Worm (Caenorhabditis elegans) whole organism, L1 larva: Measurements from ENCODE around the gene tat-6.
"Not testable (repeated sequence)": the region's sequence is repeated elsewhere in the genome, so short reads cannot be mapped to it uniquely, and the experiment has no call there.

Experiments
- C04F5.9 ChIP-seq: sonication (generic microtip); optimal IDR thresholded peaks from 2 replicates; lab custom pipeline; 2016; ENCODE audit warnings: missing genetic modification characterization, missing compliant biosample characterization
- C16A3.4 ChIP-seq: fragments of 150-350 bp; optimal IDR thresholded peaks from 2 replicates; lab custom pipeline; 2014; ENCODE audit warnings: missing biosample characterization, missing genetic modification characterization
- C34B4.2 ChIP-seq: sonication (generic microtip); optimal IDR thresholded peaks from 2 replicates; lab custom pipeline; 2017; ENCODE audit warnings: mild to moderate bottlenecking, missing genetic modification characterization, missing compliant biosample characterization
- aha-1 ChIP-seq: fragments of 150-350 bp; optimal IDR thresholded peaks from 2 replicates; lab custom pipeline; 2014; ENCODE audit warnings: missing biosample characterization, missing genetic modification characterization
- ama-1 ChIP-seq: fragments of 150-350 bp; optimal IDR thresholded peaks from 2 replicates; lab custom pipeline; 2014
- blmp-1 ChIP-seq: fragments of 150-350 bp; optimal IDR thresholded peaks from 2 replicates; lab custom pipeline; 2014; ENCODE audit warnings: missing biosample characterization, missing genetic modification characterization
- ceh-63 ChIP-seq: fragments of 200-800 bp; sonication (Bioruptor generic); optimal IDR thresholded peaks from 2 replicates; lab custom pipeline; 2018; ENCODE audit warnings: mild to moderate bottlenecking, missing genetic modification characterization, missing compliant biosample characterization
- ceh-82 ChIP-seq, 3 experiments: fragments of 150-350 bp in 1 of 3; sonication (generic microtip) in 2 of 3; optimal IDR thresholded peaks; 2 replicates each; lab custom pipeline; 2014 to 2017; ENCODE audit warnings: missing biosample characterization in 3 of 3, missing genetic modification characterization in 3 of 3
- ces-1 ChIP-seq: fragments of 150-350 bp; optimal IDR thresholded peaks from 2 replicates; lab custom pipeline; 2014; ENCODE audit warnings: missing biosample characterization, missing genetic modification reagents, missing genetic modification characterization
- dpl-1 ChIP-seq, 3 experiments: fragments of 150-350 bp in 2 of 3; sonication (generic microtip) in 1 of 3; optimal IDR thresholded peaks; 2 replicates each; lab custom pipeline; 2014 to 2017; ENCODE audit warnings: missing biosample characterization in 3 of 3, missing genetic modification characterization in 3 of 3, missing genetic modification reagents in 3 of 3
- efl-1 ChIP-seq, 4 experiments: fragments of 150-350 bp; optimal IDR thresholded peaks in 3 of 4; peaks in 1 of 4; 1 replicate in 1 of 4; 2 replicates in 3 of 4; lab custom pipeline; 2014; ENCODE audit warnings: missing biosample characterization in 2 of 4, missing genetic modification characterization in 2 of 4, missing genetic modification reagents in 2 of 4
- efl-3 ChIP-seq: fragments of 200-800 bp; sonication (Bioruptor generic); optimal IDR thresholded peaks from 2 replicates; lab custom pipeline; 2018; ENCODE audit warnings: mild to moderate bottlenecking, missing genetic modification characterization, missing compliant biosample characterization
- egl-13 ChIP-seq: sonication (generic microtip); optimal IDR thresholded peaks from 2 replicates; lab custom pipeline; 2016; ENCODE audit warnings: missing genotype, missing genetic modification reagents, missing genetic modification characterization, missing compliant biosample characterization
- elt-3 ChIP-seq, 6 experiments: fragments of 150-350 bp in 1 of 6; sonication (generic microtip); optimal IDR thresholded peaks; 2 replicates each; lab custom pipeline; 2017 to 2018; ENCODE audit warnings: missing biosample characterization in 6 of 6, missing genetic modification characterization in 6 of 6, inconsistent platforms in 1 of 6
- ets-5 ChIP-seq: fragments of 200-800 bp; sonication (Bioruptor generic); IDR thresholded peaks from 2 replicates; pipeline ENCODE4 v1.3.6; 2022; ENCODE audit warnings: missing genetic modification characterization, missing compliant biosample characterization
- fkh-4 ChIP-seq: sonication (generic microtip); optimal IDR thresholded peaks from 2 replicates; lab custom pipeline; 2016; ENCODE audit warnings: missing compliant biosample characterization, missing genetic modification characterization, borderline replicate concordance
- fkh-8 ChIP-seq: sonication (generic microtip); optimal IDR thresholded peaks from 2 replicates; lab custom pipeline; 2016; ENCODE audit warnings: mild to moderate bottlenecking, missing genetic modification characterization, missing compliant biosample characterization
- fos-1 ChIP-seq: fragments of 150-350 bp; optimal IDR thresholded peaks from 2 replicates; lab custom pipeline; 2014; ENCODE audit warnings: missing biosample characterization, missing genetic modification characterization
- grh-1 ChIP-seq: fragments of 200-800 bp; sonication (Bioruptor generic); IDR thresholded peaks from 2 replicates; pipeline ENCODE4 v1.3.6; 2022; ENCODE audit warnings: missing genetic modification reagents, missing genetic modification characterization, missing compliant biosample characterization
- hlh-4 ChIP-seq: sonication (generic microtip); optimal IDR thresholded peaks from 2 replicates; lab custom pipeline; 2016; ENCODE audit warnings: mild to moderate bottlenecking, missing genetic modification characterization, missing compliant biosample characterization
- jun-1 ChIP-seq: fragments of 150-350 bp; optimal IDR thresholded peaks from 2 replicates; lab custom pipeline; 2014; ENCODE audit warnings: missing biosample characterization, missing genetic modification reagents, missing genetic modification characterization
- lin-14 ChIP-seq: fragments of 200-800 bp; sonication (Bioruptor generic); optimal IDR thresholded peaks from 2 replicates; lab custom pipeline; 2018; ENCODE audit warnings: mild to moderate bottlenecking, missing genetic modification characterization, moderate library complexity, missing compliant biosample characterization
- lin-35 ChIP-seq, 2 experiments: fragments of 150-350 bp; optimal IDR thresholded peaks; 2 replicates each; lab custom pipeline; 2014; ENCODE audit warnings: missing biosample characterization in 2 of 2, missing genetic modification characterization in 2 of 2, missing genetic modification reagents in 2 of 2
- mab-9 ChIP-seq: fragments of 200-800 bp; sonication (Bioruptor generic); IDR thresholded peaks from 2 replicates; pipeline ENCODE4 v1.3.6; 2022; ENCODE audit warnings: missing genetic modification reagents, missing genetic modification characterization, missing compliant biosample characterization
- mep-1 ChIP-seq: fragments of 150-350 bp; optimal IDR thresholded peaks from 2 replicates; lab custom pipeline; 2014; ENCODE audit warnings: missing biosample characterization, missing genetic modification characterization
- nhr-19 ChIP-seq: fragments of 200-800 bp; sonication (Bioruptor generic); conservative IDR thresholded peaks from 2 replicates; pipeline ENCODE4 v1.3.6; 2022; ENCODE audit warnings: missing genetic modification characterization, missing compliant biosample characterization
- nhr-20 ChIP-seq: sonication (generic microtip); optimal IDR thresholded peaks from 2 replicates; lab custom pipeline; 2016; ENCODE audit warnings: mild to moderate bottlenecking, missing genetic modification characterization, missing compliant biosample characterization
- nhr-71 ChIP-seq: sonication (generic microtip); optimal IDR thresholded peaks from 2 replicates; lab custom pipeline; 2016; ENCODE audit warnings: mild to moderate bottlenecking, missing genetic modification characterization, moderate library complexity, missing compliant biosample characterization
- nhr-77 ChIP-seq: fragments of 150-350 bp; optimal IDR thresholded peaks from 2 replicates; lab custom pipeline; 2014; ENCODE audit warnings: missing biosample characterization, missing genetic modification characterization
- nhr-85 ChIP-seq: sonication (generic microtip); peaks from one replicate; lab custom pipeline; 2016; ENCODE audit warnings: missing genetic modification characterization, inconsistent platforms, missing compliant biosample characterization
- skn-1 ChIP-seq: fragments of 150-350 bp; optimal IDR thresholded peaks from 2 replicates; lab custom pipeline; 2014; ENCODE audit warnings: missing biosample characterization, missing genetic modification characterization
- sptf-1 ChIP-seq: fragments of 150-350 bp; optimal IDR thresholded peaks from 2 replicates; lab custom pipeline; 2014; ENCODE audit warnings: missing biosample characterization, missing genetic modification characterization
- tbx-2 ChIP-seq: sonication (generic microtip); optimal IDR thresholded peaks from 2 replicates; lab custom pipeline; 2016; ENCODE audit warnings: missing genetic modification characterization, missing compliant biosample characterization
- tlp-1 ChIP-seq: fragments of 150-350 bp; optimal IDR thresholded peaks from 2 replicates; lab custom pipeline; 2014; ENCODE audit warnings: missing biosample characterization, missing genetic modification characterization
- unc-30 ChIP-seq: sonication (generic microtip); optimal IDR thresholded peaks from 2 replicates; lab custom pipeline; 2017; ENCODE audit warnings: missing biosample characterization, missing genetic modification characterization
- unc-86 ChIP-seq: sonication (generic microtip); optimal IDR thresholded peaks from 2 replicates; lab custom pipeline; 2016; ENCODE audit warnings: missing genetic modification characterization, missing compliant biosample characterization
- unc-98 ChIP-seq: fragments of 200-800 bp; sonication (Bioruptor generic); IDR thresholded peaks from 2 replicates; pipeline ENCODE4 v1.3.6; 2022; ENCODE audit warnings: missing genetic modification characterization, missing compliant biosample characterization
- ztf-11 ChIP-seq, 2 experiments: sonication (generic microtip); optimal IDR thresholded peaks; 2 replicates each; lab custom pipeline; 2016 to 2017; ENCODE audit warnings: missing genetic modification characterization in 2 of 2, missing biosample characterization in 1 of 2, missing compliant biosample characterization in 1 of 2

Gene tat-6

DNA sequence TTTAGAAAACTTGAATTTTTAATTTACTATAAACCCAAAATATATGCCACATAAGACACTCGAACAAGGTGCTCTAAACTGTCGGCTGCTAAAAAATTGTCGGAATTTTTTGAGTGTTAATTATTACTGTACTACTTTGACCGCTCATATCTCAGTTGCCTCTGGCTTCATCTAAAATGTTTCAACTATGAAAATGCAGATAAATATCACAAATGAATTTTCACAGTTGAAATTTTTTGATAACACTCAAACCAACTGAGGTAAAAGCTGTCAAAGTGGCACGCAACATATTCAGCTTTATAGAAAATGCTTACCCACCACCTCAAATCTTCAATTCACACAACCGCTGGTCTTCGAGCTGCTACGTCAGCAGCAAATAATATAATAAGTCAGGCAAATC is 40.1 kb upstream of the tat-6 start, which contains the start of gene acs-21:
Gene acs-21, plus strand, starts transcription at position 301 of the 400 bp plus-strand sequence.
- TF ChIP-seq unc-30 (no peak), ztf-11 (tag; optimal IDR thresholded peaks at IDR 0.05; lab: Kevin White, UChicago) (no peak), ceh-63 (GFP tag; lab: Kevin White, UChicago) (no peak), skn-1 (no peak), egl-13 (tag; lab: Kevin White, UChicago) (no peak), ama-1 (lab: Kevin White, UChicago) (no peak), C04F5.9 (tag; lab: Kevin White, UChicago) (no peak), grh-1 (GFP tag; lab: Robert Waterston, UW) (no peak), unc-98 (no peak), efl-3 (no peak), aha-1 (tag; lab: Kevin White, UChicago) (no peak), mab-9 (no peak), C34B4.2 (tag; lab: Kevin White, UChicago) (no peak)

DNA sequence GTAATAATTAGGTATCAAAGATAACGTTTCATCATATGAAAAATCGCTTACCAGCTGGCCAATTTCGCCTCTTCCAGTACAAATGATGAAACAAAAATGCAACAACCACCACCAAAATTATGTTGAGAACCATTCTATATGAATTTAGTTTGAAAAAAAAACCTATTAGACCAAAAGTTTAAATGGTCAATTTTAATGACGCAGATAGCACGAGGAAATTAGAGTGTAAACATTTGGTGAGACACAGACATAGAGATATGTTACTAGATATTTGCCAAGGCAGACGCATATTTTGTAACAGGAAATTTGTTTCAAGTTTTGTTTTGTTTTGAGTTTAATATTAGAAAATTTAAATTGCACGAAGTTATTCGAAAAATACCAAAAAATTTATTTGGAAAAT is 34.6 kb upstream of the tat-6 start, which contains the start of gene cyp-33C9:
Gene cyp-33C9, minus strand, starts transcription at position 211 of the 400 bp plus-strand sequence.
- TF ChIP-seq tlp-1 (tag; lab: Kevin White, UChicago) = no peak
- no peak for TF ChIP-seq C04F5.9 (tag; lab: Kevin White, UChicago)
- TF ChIP-seq hlh-4 (tag; lab: Kevin White, UChicago) = no peak
- no peak for TF ChIP-seq fkh-4 (tag; lab: Kevin White, UChicago)
- TF ChIP-seq nhr-77 = no peak
- peak in 1 of 2 experiments; percentile 17 for TF ChIP-seq lin-35 (GFP tag; optimal IDR thresholded peaks at IDR 0.05; lab: Kevin White, UChicago)
- TF ChIP-seq C16A3.4 (tag; lab: Kevin White, UChicago) = no peak
- peak; percentile 39 to 51 for TF ChIP-seq efl-1 (optimal IDR thresholded peaks at IDR 0.05; lab: Kevin White, UChicago)
- TF ChIP-seq efl-1 (GFP tag; optimal IDR thresholded peaks at IDR 0.05 in 1 of 2; lab: Kevin White, UChicago) = peak in 1 of 2 experiments; percentile 3
- TF ChIP-seq mep-1 = peak; percentile 8
- no peak for TF ChIP-seq lin-14 (GFP tag; lab: Kevin White, UChicago)
- no peak for TF ChIP-seq ztf-11 (tag; optimal IDR thresholded peaks at IDR 0.05; lab: Kevin White, UChicago)
- peak in 1 of 3 experiments; percentile 7 for TF ChIP-seq ceh-82 (tag; optimal IDR thresholded peaks at IDR 0.05; lab: Kevin White, UChicago)
- TF ChIP-seq nhr-71 (tag; lab: Kevin White, UChicago) = peak; percentile 32
- TF ChIP-seq nhr-85 (tag; lab: Kevin White, UChicago) = peak; percentile 54
- no peak for TF ChIP-seq unc-86
- TF ChIP-seq sptf-1 (tag; lab: Kevin White, UChicago) = no peak
- TF ChIP-seq skn-1 = no peak
- peak; percentile 23 for TF ChIP-seq nhr-20 (tag; lab: Kevin White, UChicago)
- no peak for TF ChIP-seq unc-30
- no peak for TF ChIP-seq ets-5 (GFP tag; lab: Robert Waterston, UW)
- TF ChIP-seq ces-1 (GFP tag; lab: Kevin White, UChicago) = no peak
- peak in 2 of 3 experiments; percentile 6 to 14 for TF ChIP-seq dpl-1 (GFP tag; optimal IDR thresholded peaks at IDR 0.05; lab: Kevin White, UChicago)
- no peak for TF ChIP-seq fos-1 (tag; lab: Kevin White, UChicago)
- TF ChIP-seq jun-1 (tag; lab: Kevin White, UChicago) = no peak

DNA sequence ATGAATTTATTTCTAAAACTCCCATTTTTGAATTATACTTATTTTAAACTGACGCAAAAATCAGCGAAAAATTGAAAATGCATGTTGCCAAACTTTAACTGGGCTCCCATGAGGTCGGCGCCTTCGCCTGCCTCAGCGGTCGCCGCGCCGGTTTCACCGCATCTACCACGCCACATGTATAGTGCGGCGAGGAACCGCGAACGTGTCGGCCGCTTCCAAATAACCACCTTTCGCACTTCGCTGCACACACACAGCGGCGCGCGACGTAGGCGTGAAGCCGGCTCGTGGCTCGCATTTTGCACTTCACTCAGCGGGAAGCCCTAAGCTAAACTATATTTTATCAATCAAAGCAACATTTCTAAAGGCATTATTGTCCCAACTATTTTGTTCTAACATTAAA is 28.4 kb upstream of the tat-6 start:
- TF ChIP-seq elt-3 (tag; optimal IDR thresholded peaks at IDR 0.05; lab: Kevin White, UChicago) (no peak), nhr-19 (GFP tag; lab: Robert Waterston, UW) (no peak), tbx-2 (tag; lab: Kevin White, UChicago) (no peak), blmp-1 (no peak)

DNA sequence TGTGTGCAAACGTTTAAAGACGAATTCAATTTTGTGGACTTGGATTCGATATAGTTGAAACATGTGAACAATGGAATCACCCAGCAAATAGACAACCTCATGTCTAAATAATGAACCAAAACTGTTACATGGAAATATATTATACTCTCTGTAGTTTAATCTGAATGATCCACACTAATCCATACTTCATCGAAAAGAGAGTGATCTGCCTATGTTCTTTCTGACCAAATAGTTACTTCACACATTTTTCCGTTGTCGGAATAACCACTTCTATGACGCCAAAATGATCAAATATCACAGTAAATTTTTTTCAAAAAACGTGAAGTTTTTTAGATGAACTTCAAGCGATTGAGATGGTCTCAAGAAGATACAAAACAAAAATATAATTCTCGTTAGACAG is 26.9 kb upstream of the tat-6 start, which contains the start of gene Y73C8C.4:
Gene Y73C8C.4, minus strand, starts transcription at position 101 of the 400 bp plus-strand sequence.
- not testable (repeated sequence) for TF ChIP-seq skn-1; jun-1 (tag; lab: Kevin White, UChicago); fkh-8 (tag; lab: Kevin White, UChicago)
